Worm (Caenorhabditis elegans) whole organism, L2 larva: ENCODE data around the gene math-9.
"Not testable (repeated sequence)": the region's sequence is repeated elsewhere in the genome, so short reads cannot be mapped to it uniquely, and the experiment has no call there.

Source experiments
- ZK546.5 ChIP-seq: sonication (generic microtip); optimal IDR thresholded peaks from 2 replicates; lab custom pipeline; 2017; ENCODE audit warnings: missing biosample characterization, missing genetic modification characterization
- ama-1 ChIP-seq: fragments of 150-350 bp; optimal IDR thresholded peaks from 2 replicates; lab custom pipeline; 2018; ENCODE audit warnings: inconsistent platforms
- ceh-16 ChIP-seq: fragments of 150-350 bp; optimal IDR thresholded peaks from 2 replicates; lab custom pipeline; 2014; ENCODE audit warnings: missing biosample characterization, missing genetic modification characterization
- lin-13 ChIP-seq: fragments of 150-350 bp; optimal IDR thresholded peaks from 2 replicates; lab custom pipeline; 2014; ENCODE audit warnings: missing biosample characterization, missing genetic modification reagents, missing genetic modification characterization
- lin-39 ChIP-seq: fragments of 150-350 bp; optimal IDR thresholded peaks from 2 replicates; lab custom pipeline; 2014; ENCODE audit warnings: missing biosample characterization, missing genetic modification reagents, missing genetic modification characterization
- lsy-2 ChIP-seq, 2 experiments: fragments of 150-350 bp in 1 of 2; sonication (generic microtip) in 1 of 2; optimal IDR thresholded peaks; 2 replicates each; lab custom pipeline; 2014 to 2017; ENCODE audit warnings: missing biosample characterization in 2 of 2, missing genetic modification characterization in 2 of 2
- mdl-1 ChIP-seq, 2 experiments: fragments of 150-350 bp in 1 of 2; sonication (generic microtip) in 1 of 2; optimal IDR thresholded peaks; 2 replicates each; lab custom pipeline; 2017; ENCODE audit warnings: missing biosample characterization in 2 of 2, missing genetic modification characterization in 2 of 2
- nhr-21 ChIP-seq: fragments of 150-350 bp; optimal IDR thresholded peaks from 2 replicates; lab custom pipeline; 2014; ENCODE audit warnings: missing biosample characterization, missing genetic modification characterization
- nhr-25 ChIP-seq: fragments of 150-350 bp; sonication (generic microtip); optimal IDR thresholded peaks from 3 replicates; lab custom pipeline; 2014; ENCODE audit warnings: missing biosample characterization, missing genetic modification characterization
- snpc-4 ChIP-seq: fragments of 150-350 bp; optimal IDR thresholded peaks from 2 replicates; lab custom pipeline; 2014; ENCODE audit warnings: missing biosample characterization, missing genetic modification characterization
- unc-39 ChIP-seq: fragments of 150-350 bp; optimal IDR thresholded peaks from 2 replicates; lab custom pipeline; 2014; ENCODE audit warnings: missing biosample characterization, missing genetic modification characterization
- unc-55 ChIP-seq: fragments of 150-350 bp; sonication (generic microtip); optimal IDR thresholded peaks from 3 replicates; lab custom pipeline; 2014; ENCODE audit warnings: missing biosample characterization, missing genetic modification reagents, missing genetic modification characterization
- ztf-4 ChIP-seq: fragments of 150-350 bp; optimal IDR thresholded peaks from 2 replicates; lab custom pipeline; 2014; ENCODE audit warnings: missing biosample characterization, missing genetic modification characterization

ce11 chrII:1862334-1862733 lies 28.2 kb downstream of the math-9 start, which contains the start of gene fbxb-98:
- not testable (repeated sequence) for TF ChIP-seq lin-39 (tag; lab: Kevin White, UChicago); lsy-2 (tag; optimal IDR thresholded peaks at IDR 0.05; lab: Kevin White, UChicago); ztf-4 (tag; lab: Kevin White, UChicago); ZK546.5 (tag; lab: Kevin White, UChicago); lin-13 (GFP tag; lab: Kevin White, UChicago); snpc-4 (tag; lab: Kevin White, UChicago); mdl-1 (tag; optimal IDR thresholded peaks at IDR 0.05; lab: Kevin White, UChicago); unc-39 (tag; lab: Kevin White, UChicago); unc-55; nhr-25; ama-1; ceh-16 (tag; lab: Kevin White, UChicago); nhr-21 (tag; lab: Kevin White, UChicago)
